Fruit fly (Drosophila melanogaster): ENCODE results near the gene Ugalt.

DNA sequence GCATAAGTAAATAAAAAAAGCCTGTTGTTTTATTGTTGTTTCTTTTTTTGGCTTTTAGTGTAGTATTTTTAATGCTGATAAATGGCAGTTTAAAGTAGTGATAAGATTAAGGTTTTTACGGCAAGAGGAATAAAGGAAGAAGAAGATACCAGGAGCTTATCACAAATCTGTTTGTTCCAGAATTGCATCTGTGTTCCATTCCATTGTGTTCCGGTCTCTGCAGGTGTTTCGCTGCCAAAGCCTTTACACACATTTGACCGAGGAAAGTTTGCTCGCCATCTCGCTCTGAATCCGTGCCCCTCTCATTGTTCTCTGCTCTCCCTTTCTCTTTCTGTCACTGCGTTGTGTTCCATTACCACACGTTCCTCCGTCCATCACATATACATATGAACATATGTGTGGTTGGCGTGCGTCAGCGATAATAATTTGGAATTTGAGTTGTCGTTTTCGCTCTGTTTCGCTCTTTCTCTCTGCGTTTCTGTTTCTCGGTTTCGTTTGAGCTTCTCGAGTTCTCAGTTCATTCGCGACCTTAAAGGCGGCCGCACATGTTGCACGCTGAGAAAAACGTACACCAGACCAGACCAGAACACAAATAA lies 45.3 kb downstream of the Ugalt start:
- TF ChIP-seq CG8478 (optimal IDR thresholded peaks at IDR 0.05): no peak
- no peak for TF ChIP-seq usp (GFP tag; optimal IDR thresholded peaks at IDR 0.05)
- TF ChIP-seq psq (optimal IDR thresholded peaks at IDR 0.05): no peak
- no peak for TF ChIP-seq EcR (GFP tag; optimal IDR thresholded peaks at IDR 0.05)
- no peak for TF ChIP-seq pan (optimal IDR thresholded peaks at IDR 0.05)
- TF ChIP-seq Dll (optimal IDR thresholded peaks at IDR 0.05): no peak
